Worm (Caenorhabditis elegans) whole organism, early embryonic: ENCODE results near the gene gpcp-2.

Experiments used
- B0310.2 ChIP-seq: sonication (generic microtip); optimal IDR thresholded peaks from 2 replicates; lab custom pipeline; 2016; ENCODE audit warnings: mild to moderate bottlenecking, missing genetic modification characterization, missing compliant biosample characterization
- F13C5.2 ChIP-seq: sonication (generic microtip); optimal IDR thresholded peaks from 2 replicates; lab custom pipeline; 2017; ENCODE audit warnings: mild to moderate bottlenecking, missing genetic modification characterization, inconsistent platforms, missing compliant biosample characterization
- aly-1 ChIP-seq: sonication (generic microtip); optimal IDR thresholded peaks from 2 replicates; lab custom pipeline; 2016; ENCODE audit warnings: missing genetic modification characterization, missing compliant biosample characterization
- ama-1 ChIP-seq: fragments of 150-350 bp; optimal IDR thresholded peaks from 2 replicates; lab custom pipeline; 2014
- ceh-13 ChIP-seq: fragments of 200-800 bp; sonication (Bioruptor generic); optimal IDR thresholded peaks from 2 replicates; lab custom pipeline; 2018; ENCODE audit warnings: mild to moderate bottlenecking, missing genetic modification characterization, missing compliant biosample characterization
- ceh-36 ChIP-seq: sonication (generic microtip); optimal IDR thresholded peaks from 2 replicates; lab custom pipeline; 2016; ENCODE audit warnings: missing genetic modification characterization, inconsistent platforms, missing compliant biosample characterization
- ets-7 ChIP-seq: sonication (generic microtip); optimal IDR thresholded peaks from 2 replicates; lab custom pipeline; 2016; ENCODE audit warnings: missing genotype, missing genetic modification characterization, missing compliant biosample characterization
- flt-1 ChIP-seq: fragments of 200-800 bp; sonication (Bioruptor generic); IDR thresholded peaks from 2 replicates; pipeline ENCODE4 v1.3.6; 2022; ENCODE audit warnings: missing genetic modification characterization, missing compliant biosample characterization
- hmbx-1 ChIP-seq: sonication (generic microtip); optimal IDR thresholded peaks from 2 replicates; lab custom pipeline; 2016; ENCODE audit warnings: mild to moderate bottlenecking, missing genetic modification characterization, missing compliant biosample characterization
- hmg-4 ChIP-seq: fragments of 200-800 bp; sonication (Bioruptor generic); optimal IDR thresholded peaks from 2 replicates; lab custom pipeline; 2018; ENCODE audit warnings: mild to moderate bottlenecking, missing genetic modification characterization, missing compliant biosample characterization
- hnd-1 ChIP-seq: sonication (generic microtip); optimal IDR thresholded peaks from 2 replicates; lab custom pipeline; 2016; ENCODE audit warnings: missing genetic modification characterization, missing compliant biosample characterization
- pes-1 ChIP-seq: fragments of 200-800 bp; sonication (Bioruptor generic); IDR thresholded peaks from 2 replicates; pipeline ENCODE4 v1.3.6; 2022; ENCODE audit warnings: missing genetic modification reagents, missing genetic modification characterization, missing compliant biosample characterization
- scrt-1 ChIP-seq: fragments of 200-800 bp; sonication (Bioruptor generic); IDR thresholded peaks from 2 replicates; pipeline ENCODE4 v1.3.6; 2022; ENCODE audit warnings: missing genetic modification characterization, missing compliant biosample characterization
- sea-1 ChIP-seq: fragments of 200-800 bp; sonication (Bioruptor generic); conservative IDR thresholded peaks from 2 replicates; pipeline ENCODE4 v1.3.6; 2022; ENCODE audit warnings: missing genetic modification characterization, missing compliant biosample characterization
- tbx-11 ChIP-seq: fragments of 200-800 bp; sonication (Bioruptor generic); IDR thresholded peaks from 2 replicates; pipeline ENCODE4 v1.3.6; 2022; ENCODE audit warnings: missing genetic modification characterization, missing compliant biosample characterization
- tbx-37 ChIP-seq: fragments of 200-800 bp; sonication (Bioruptor generic); conservative IDR thresholded peaks from 2 replicates; pipeline ENCODE4 v1.3.6; 2022; ENCODE audit warnings: missing genetic modification reagents, missing genetic modification characterization, missing compliant biosample characterization
- tra-4 ChIP-seq: sonication (generic microtip); optimal IDR thresholded peaks from 2 replicates; lab custom pipeline; 2017; ENCODE audit warnings: missing genetic modification characterization, missing compliant biosample characterization

gpcp-2 gene

ce11 chrII:8075324-8075810, 2.2 kb upstream of the gpcp-2 start, which contains the start of gene K02C4.2:
K02C4.2 (plus strand) TSS chrII:8075760.
- TF ChIP-seq tbx-37 (GFP tag; lab: Robert Waterston, UW) (peak; percentile 69), F13C5.2 (tag; lab: Kevin White, UChicago) (peak; percentile 22), ceh-13 (GFP tag; lab: Kevin White, UChicago) (peak; percentile 59), pes-1 (no peak; the same call in 1 of the 2 replicates), ama-1 (lab: Kevin White, UChicago) (no peak), ceh-36 (tag; lab: Kevin White, UChicago) (peak; percentile 44), tbx-11 (GFP tag; lab: Robert Waterston, UW) (peak; percentile 75), flt-1 (peak; percentile 79), hmbx-1 (tag; lab: Kevin White, UChicago) (peak; percentile 22), sea-1 (GFP tag; lab: Robert Waterston, UW) (peak; percentile 81), ets-7 (no peak), aly-1 (tag; lab: Kevin White, UChicago) (peak; percentile 81), tra-4 (tag; lab: Kevin White, UChicago) (peak; percentile 42), hnd-1 (tag; lab: Kevin White, UChicago) (peak; percentile 51), B0310.2 (peak; percentile 26), scrt-1 (GFP tag; lab: Robert Waterston, UW) (peak; percentile 80), hmg-4 (GFP tag; lab: Kevin White, UChicago) (peak; percentile 89)

ce11 chrII:8074058-8074457, 884 bp upstream of the gpcp-2 start:
- no peak for TF ChIP-seq tbx-11 (GFP tag; lab: Robert Waterston, UW)
- no peak for TF ChIP-seq tra-4 (tag; lab: Kevin White, UChicago)
- TF ChIP-seq hmg-4 (GFP tag; lab: Kevin White, UChicago), result no peak

DNA sequence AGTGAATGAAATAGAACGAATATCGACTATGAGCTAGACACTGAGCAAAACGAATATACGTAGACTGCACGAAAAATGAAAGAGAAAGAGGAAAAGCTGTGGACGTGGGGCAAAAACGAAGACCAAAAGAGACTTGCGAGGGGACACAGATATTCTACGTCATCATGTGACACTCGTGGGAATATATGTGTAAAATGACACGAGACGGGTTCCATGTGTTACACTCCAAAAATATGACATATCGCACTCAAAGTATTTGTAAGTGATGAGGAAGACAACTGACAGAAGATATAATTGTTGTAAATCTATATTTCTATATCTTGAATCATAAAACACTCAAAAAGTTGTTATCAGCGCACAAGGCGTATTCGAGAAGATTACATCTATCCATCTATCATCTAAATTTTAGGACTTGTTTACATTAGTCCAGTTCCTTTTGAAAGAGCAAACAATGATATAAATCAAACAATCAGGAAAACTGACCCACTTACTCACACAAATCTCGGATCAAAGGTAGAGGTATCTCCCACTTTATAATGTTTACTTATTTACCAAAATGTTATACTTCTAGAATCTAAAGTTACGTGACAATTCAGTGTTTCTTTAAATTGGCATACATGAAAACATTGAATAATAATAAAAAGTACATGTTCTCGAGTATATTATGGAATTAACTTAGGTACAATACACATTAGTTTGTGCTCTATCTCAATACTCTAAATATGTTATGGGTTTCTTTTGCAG, 1.2 kb downstream of the gpcp-2 start:
- TF ChIP-seq tbx-11 (GFP tag; lab: Robert Waterston, UW) (no peak), aly-1 (tag; lab: Kevin White, UChicago) (no peak), ceh-13 (GFP tag; lab: Kevin White, UChicago) (no peak), sea-1 (GFP tag; lab: Robert Waterston, UW) (no peak), tbx-37 (GFP tag; lab: Robert Waterston, UW) (no peak), pes-1 (no peak), ama-1 (lab: Kevin White, UChicago) (no peak), scrt-1 (GFP tag; lab: Robert Waterston, UW) (no peak), tra-4 (tag; lab: Kevin White, UChicago) (no peak), B0310.2 (no peak), ets-7 (no peak), hnd-1 (tag; lab: Kevin White, UChicago) (no peak), flt-1 (no peak), F13C5.2 (tag; lab: Kevin White, UChicago) (no peak), hmg-4 (GFP tag; lab: Kevin White, UChicago) (no peak)

DNA sequence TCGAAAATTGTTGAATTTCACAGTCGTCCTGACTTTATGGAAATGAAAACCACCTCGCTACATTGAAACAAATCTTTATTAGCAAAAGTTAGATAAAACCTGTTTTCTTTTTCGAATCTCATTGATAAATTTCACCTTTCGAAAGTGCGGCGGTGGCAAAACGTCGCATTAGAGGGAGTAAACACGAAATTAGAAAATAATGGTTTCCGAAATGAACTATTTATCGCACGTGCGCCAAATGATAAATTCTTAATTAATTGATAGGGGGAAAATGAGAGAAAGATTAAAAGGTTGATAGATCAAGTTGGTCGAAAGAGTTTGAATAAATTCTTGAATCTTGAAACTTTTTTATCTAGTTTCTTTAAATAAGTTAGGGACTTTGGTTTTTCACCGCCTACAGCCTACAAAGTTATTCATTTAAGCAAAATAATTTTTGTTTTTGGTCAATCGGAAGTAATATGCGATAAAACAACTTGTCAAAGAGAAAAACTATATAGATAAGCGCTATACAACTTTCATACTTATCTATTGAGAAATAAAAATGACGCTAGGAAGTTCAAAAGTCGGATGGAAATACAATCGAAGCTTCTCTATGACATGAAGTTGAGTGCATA, 2.1 kb downstream of the gpcp-2 start:
- no peak for TF ChIP-seq aly-1 (tag; lab: Kevin White, UChicago)
- TF ChIP-seq hnd-1 (tag; lab: Kevin White, UChicago), result no peak
- no peak for TF ChIP-seq ama-1 (lab: Kevin White, UChicago)
- no peak for TF ChIP-seq ets-7
- no peak for TF ChIP-seq tbx-11 (GFP tag; lab: Robert Waterston, UW)
- TF ChIP-seq ceh-13 (GFP tag; lab: Kevin White, UChicago), result no peak
- no peak for TF ChIP-seq B0310.2
- no peak for TF ChIP-seq hmg-4 (GFP tag; lab: Kevin White, UChicago)
- no peak for TF ChIP-seq ceh-36 (tag; lab: Kevin White, UChicago)
- TF ChIP-seq sea-1 (GFP tag; lab: Robert Waterston, UW), result no peak
- no peak for TF ChIP-seq scrt-1 (GFP tag; lab: Robert Waterston, UW)
- TF ChIP-seq hmbx-1 (tag; lab: Kevin White, UChicago), result no peak
- no peak for TF ChIP-seq tbx-37 (GFP tag; lab: Robert Waterston, UW)
- TF ChIP-seq flt-1, result no peak
- TF ChIP-seq tra-4 (tag; lab: Kevin White, UChicago), result no peak
- TF ChIP-seq F13C5.2 (tag; lab: Kevin White, UChicago), result no peak
- TF ChIP-seq pes-1, result no peak

ce11 chrII:8065985-8066384, 7.2 kb downstream of the gpcp-2 start, which contains the start of gene pdha-1:
pdha-1 (plus strand) TSS chrII:8066285.
- TF ChIP-seq tbx-11 (GFP tag; lab: Robert Waterston, UW) (no peak), B0310.2 (no peak), ets-7 (no peak), flt-1 (no peak), hnd-1 (tag; lab: Kevin White, UChicago) (no peak), ama-1 (lab: Kevin White, UChicago) (no peak), scrt-1 (GFP tag; lab: Robert Waterston, UW) (no peak), F13C5.2 (tag; lab: Kevin White, UChicago) (no peak), aly-1 (tag; lab: Kevin White, UChicago) (no peak), sea-1 (GFP tag; lab: Robert Waterston, UW) (no peak), pes-1 (no peak)

DNA sequence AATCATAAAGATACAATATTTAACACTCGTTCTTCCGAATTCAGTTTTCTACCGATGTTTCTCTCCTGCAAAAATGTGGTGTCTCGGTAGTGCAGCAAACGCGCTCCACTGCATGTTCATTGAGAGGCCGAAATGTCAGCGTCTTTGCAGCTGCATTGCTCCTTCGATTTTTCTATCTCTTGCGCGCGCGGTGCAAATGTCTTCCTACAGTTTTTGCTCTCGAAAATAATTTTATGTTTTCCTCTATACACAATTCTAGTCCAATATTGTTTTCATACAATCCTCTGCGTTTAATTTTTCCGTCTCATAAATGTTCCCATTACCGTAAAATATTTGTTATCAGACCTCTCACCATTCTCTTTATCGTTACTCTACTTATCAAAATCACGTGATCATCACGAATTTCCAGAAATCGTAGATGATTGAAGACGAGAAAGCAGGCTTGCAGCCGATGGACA, 10.8 kb downstream of the gpcp-2 start, which contains the start of gene ufd-2:
Gene ufd-2 (plus strand): TSS at position 408 of the 458 bp plus-strand sequence.
- TF ChIP-seq pes-1 (no peak), hmg-4 (GFP tag; lab: Kevin White, UChicago) (no peak), tbx-11 (GFP tag; lab: Robert Waterston, UW) (no peak), ceh-36 (tag; lab: Kevin White, UChicago) (no peak), scrt-1 (GFP tag; lab: Robert Waterston, UW) (0 out of 2 replicates have a peak, but pooled peaks have one; percentile 23), ets-7 (peak; percentile 14), F13C5.2 (tag; lab: Kevin White, UChicago) (no peak), flt-1 (no peak), tra-4 (tag; lab: Kevin White, UChicago) (no peak)
